Worm (Caenorhabditis elegans) whole organism, L4 larva: ENCODE data around the gene F21C10.10.

ENCODE experiments used
- F26F4.8 ChIP-seq: fragments of 200-800 bp; sonication (Bioruptor generic); conservative IDR thresholded peaks from 2 replicates; pipeline ENCODE4 v1.3.6; 2022; ENCODE audit warnings: missing genetic modification characterization, missing compliant biosample characterization
- F37D6.2 ChIP-seq: sonication (generic microtip); optimal IDR thresholded peaks from 2 replicates; lab custom pipeline; 2016; ENCODE audit warnings: mild to moderate bottlenecking, missing genetic modification characterization, missing compliant biosample characterization
- T20F7.1 ChIP-seq: fragments of 200-800 bp; sonication (Bioruptor generic); optimal IDR thresholded peaks from 2 replicates; lab custom pipeline; 2018; ENCODE audit warnings: mild to moderate bottlenecking, missing genetic modification characterization, missing compliant biosample characterization
- Y105C5A.15 ChIP-seq: fragments of 200-800 bp; sonication (Bioruptor generic); IDR thresholded peaks from 2 replicates; pipeline ENCODE4 v1.3.6; 2022; ENCODE audit warnings: missing genetic modification characterization, missing compliant biosample characterization
- Y75B8A.6 ChIP-seq: fragments of 200-800 bp; sonication (Bioruptor generic); IDR thresholded peaks from 2 replicates; pipeline ENCODE4 v1.3.6; 2022; ENCODE audit warnings: missing genetic modification reagents, missing genetic modification characterization, missing compliant biosample characterization
- ZK337.2 ChIP-seq: fragments of 200-800 bp; sonication (Bioruptor generic); IDR thresholded peaks from 2 replicates; pipeline ENCODE4 v1.3.6; 2022; ENCODE audit warnings: missing genetic modification reagents, missing genetic modification characterization, missing compliant biosample characterization
- aha-1 ChIP-seq: fragments of 150-350 bp; peaks from one replicate; lab custom pipeline; 2014; ENCODE audit warnings: missing biosample characterization, missing genetic modification characterization
- ceh-62 ChIP-seq: sonication (generic microtip); optimal IDR thresholded peaks from 2 replicates; lab custom pipeline; 2017; ENCODE audit warnings: missing biosample characterization, missing genetic modification characterization
- ceh-82 ChIP-seq: sonication (generic microtip); optimal IDR thresholded peaks from 2 replicates; lab custom pipeline; 2017; ENCODE audit warnings: missing biosample characterization, missing genetic modification characterization
- ces-1 ChIP-seq: fragments of 150-350 bp; sonication (generic microtip); optimal IDR thresholded peaks from 4 replicates; lab custom pipeline; 2014; ENCODE audit warnings: missing biosample characterization, missing genetic modification reagents, missing genetic modification characterization
- ctbp-1 ChIP-seq: fragments of 200-800 bp; sonication (Bioruptor generic); IDR thresholded peaks from 2 replicates; pipeline ENCODE4 v1.3.6; 2022; ENCODE audit warnings: missing genetic modification reagents, missing genetic modification characterization, missing compliant biosample characterization
- daf-16 ChIP-seq, 3 experiments: sonication (generic microtip); optimal IDR thresholded peaks; 2 replicates each; lab custom pipeline; 2016 to 2017; ENCODE audit warnings: missing genetic modification characterization in 3 of 3, missing genetic modification reagents in 3 of 3, mild to moderate bottlenecking in 2 of 3, missing compliant biosample characterization in 2 of 3, missing biosample characterization in 1 of 3, moderate library complexity in 1 of 3
- daf-19 ChIP-seq: fragments of 200-800 bp; sonication (Bioruptor generic); conservative IDR thresholded peaks from 2 replicates; pipeline ENCODE4 v1.3.6; 2022; ENCODE audit warnings: missing genetic modification characterization, missing compliant biosample characterization
- dmd-8 ChIP-seq: fragments of 200-800 bp; sonication (Bioruptor generic); IDR thresholded peaks from 2 replicates; pipeline ENCODE4 v1.3.6; 2022; ENCODE audit warnings: missing genetic modification characterization, missing compliant biosample characterization
- egl-27 ChIP-seq: sonication (generic microtip); optimal IDR thresholded peaks from 3 replicates; lab custom pipeline; 2017; ENCODE audit warnings: missing biosample characterization, missing genetic modification reagents, missing genetic modification characterization
- egl-43 ChIP-seq: fragments of 200-800 bp; sonication (Bioruptor generic); IDR thresholded peaks from 2 replicates; pipeline ENCODE4 v1.3.6; 2022; ENCODE audit warnings: missing genetic modification reagents, missing genetic modification characterization, missing compliant biosample characterization
- jun-1 ChIP-seq: fragments of 150-350 bp; optimal IDR thresholded peaks from 2 replicates; lab custom pipeline; 2014; ENCODE audit warnings: missing biosample characterization, missing genetic modification reagents, missing genetic modification characterization
- lim-7 ChIP-seq: fragments of 200-800 bp; sonication (Bioruptor generic); IDR thresholded peaks from 2 replicates; pipeline ENCODE4 v1.3.6; 2022; ENCODE audit warnings: missing genetic modification characterization, missing compliant biosample characterization
- lin-1 ChIP-seq: fragments of 200-800 bp; sonication (Bioruptor generic); IDR thresholded peaks from 2 replicates; pipeline ENCODE4 v1.3.6; 2022; ENCODE audit warnings: missing genetic modification reagents, missing genetic modification characterization, missing compliant biosample characterization
- lin-13 ChIP-seq: fragments of 150-350 bp; optimal IDR thresholded peaks from 2 replicates; lab custom pipeline; 2014; ENCODE audit warnings: missing biosample characterization, missing genetic modification reagents, missing genetic modification characterization
- lin-15B ChIP-seq: fragments of 150-350 bp; sonication (generic microtip); optimal IDR thresholded peaks from 3 replicates; lab custom pipeline; 2014; ENCODE audit warnings: missing biosample characterization, missing genetic modification characterization
- madf-5 ChIP-seq, 2 experiments: fragments of 200-800 bp; sonication (Bioruptor generic); IDR thresholded peaks; 2 replicates each; pipeline ENCODE4 v1.3.6; 2022; ENCODE audit warnings: missing compliant biosample characterization in 2 of 2, missing genetic modification characterization in 2 of 2
- mdl-1 ChIP-seq, 2 experiments: fragments of 150-350 bp in 1 of 2; sonication (generic microtip) in 1 of 2; optimal IDR thresholded peaks; 2 replicates each; lab custom pipeline; 2014 to 2017; ENCODE audit warnings: missing biosample characterization in 2 of 2, missing genetic modification characterization in 2 of 2
- mxl-2 ChIP-seq: fragments of 200-800 bp; sonication (Bioruptor generic); conservative IDR thresholded peaks from 2 replicates; pipeline ENCODE4 v1.3.6; 2022; ENCODE audit warnings: missing genetic modification reagents, missing genetic modification characterization, missing compliant biosample characterization
- nhr-28 ChIP-seq: fragments of 150-350 bp; optimal IDR thresholded peaks from 2 replicates; lab custom pipeline; 2014; ENCODE audit warnings: missing biosample characterization, missing genetic modification characterization
- nhr-41 ChIP-seq: fragments of 200-800 bp; sonication (Bioruptor generic); IDR thresholded peaks from 2 replicates; pipeline ENCODE4 v1.3.6; 2022; ENCODE audit warnings: missing genetic modification reagents, missing genetic modification characterization, missing compliant biosample characterization
- nhr-76 ChIP-seq: fragments of 150-350 bp; optimal IDR thresholded peaks from 2 replicates; lab custom pipeline; 2014; ENCODE audit warnings: missing biosample characterization, missing genetic modification characterization
- php-3 ChIP-seq: fragments of 200-800 bp; sonication (Bioruptor generic); IDR thresholded peaks from 2 replicates; pipeline ENCODE4 v1.3.6; 2022; ENCODE audit warnings: missing genetic modification reagents, missing genetic modification characterization, missing compliant biosample characterization
- pqm-1 ChIP-seq: sonication (generic microtip); optimal IDR thresholded peaks from 2 replicates; lab custom pipeline; 2017; ENCODE audit warnings: missing biosample characterization, missing genetic modification characterization
- rbr-2 ChIP-seq: sonication (generic microtip); optimal IDR thresholded peaks from 2 replicates; lab custom pipeline; 2016; ENCODE audit warnings: missing genotype, missing genetic modification characterization, missing compliant biosample characterization
- saeg-2 ChIP-seq: fragments of 200-800 bp; sonication (Bioruptor generic); IDR thresholded peaks from 2 replicates; pipeline ENCODE4 v1.3.6; 2022; ENCODE audit warnings: missing genetic modification reagents, missing genetic modification characterization, missing compliant biosample characterization
- skn-1 ChIP-seq: fragments of 150-350 bp; optimal IDR thresholded peaks from 2 replicates; lab custom pipeline; 2014; ENCODE audit warnings: missing biosample characterization, missing genetic modification characterization
- snpc-4 ChIP-seq: fragments of 150-350 bp; optimal IDR thresholded peaks from 2 replicates; lab custom pipeline; 2014; ENCODE audit warnings: missing biosample characterization, missing genetic modification characterization
- unc-130 ChIP-seq: sonication (generic microtip); optimal IDR thresholded peaks from 2 replicates; lab custom pipeline; 2016; ENCODE audit warnings: missing genetic modification reagents, missing genetic modification characterization, missing compliant biosample characterization
- zfp-2 ChIP-seq: sonication (generic microtip); optimal IDR thresholded peaks from 2 replicates; lab custom pipeline; 2016; ENCODE audit warnings: mild to moderate bottlenecking, missing genetic modification characterization, missing compliant biosample characterization

The F21C10.10 gene

ce11 chrV:9112467-9112866 is 16.4 kb downstream of the F21C10.10 start, which contains the start of gene F21C10.7 (continued):
- no peak for TF ChIP-seq ceh-62 (tag; lab: Kevin White, UChicago)

- TF ChIP-seq zfp-2 (tag; lab: Kevin White, UChicago): no peak
- TF ChIP-seq dmd-8 (GFP tag; lab: Robert Waterston, UW): no peak
- TF ChIP-seq egl-27: no peak
- TF ChIP-seq Y105C5A.15 (GFP tag; lab: Robert Waterston, UW): no peak
- TF ChIP-seq ctbp-1 (GFP tag; lab: Robert Waterston, UW): no peak
- no peak for TF ChIP-seq T20F7.1 (GFP tag; lab: Kevin White, UChicago)
- no peak for TF ChIP-seq lin-13 (GFP tag; lab: Kevin White, UChicago)
- TF ChIP-seq unc-130: no peak
- TF ChIP-seq ces-1 (GFP tag; lab: Kevin White, UChicago): no peak
- TF ChIP-seq lim-7 (GFP tag; lab: Robert Waterston, UW): no peak
- no peak for TF ChIP-seq nhr-76 (tag; lab: Kevin White, UChicago)
- no peak for TF ChIP-seq F26F4.8 (GFP tag; lab: Robert Waterston, UW)
- no peak for TF ChIP-seq lin-1 (GFP tag; lab: Robert Waterston, UW)
- no peak for TF ChIP-seq skn-1 (tag; lab: Kevin White, UChicago)
- TF ChIP-seq pqm-1 (tag; lab: Kevin White, UChicago): no peak
- TF ChIP-seq madf-5 (GFP tag; IDR thresholded peaks at IDR 0.05; lab: Robert Waterston, UW): no peak
- no peak for TF ChIP-seq jun-1 (tag; lab: Kevin White, UChicago)
- no peak for TF ChIP-seq nhr-28
- TF ChIP-seq ZK337.2 (GFP tag; lab: Robert Waterston, UW): no peak
- no peak for TF ChIP-seq F37D6.2
Observed at ce11 chrV:9122004-9122403, 25.9 kb downstream of the F21C10.10 start, which contains the start of gene F21C10.13. TSS of gene F21C10.13 (plus strand) at chrV:9122304.

- no peak for TF ChIP-seq lin-1 (GFP tag; lab: Robert Waterston, UW)
- no peak for TF ChIP-seq rbr-2 (tag; lab: Kevin White, UChicago)
- no peak for TF ChIP-seq php-3 (GFP tag; lab: Robert Waterston, UW)
- no peak for TF ChIP-seq ceh-82 (tag; lab: Kevin White, UChicago)
- no peak for TF ChIP-seq mdl-1 (tag; optimal IDR thresholded peaks at IDR 0.05; lab: Kevin White, UChicago)
- TF ChIP-seq lin-15B: no peak
- no peak for TF ChIP-seq mxl-2 (GFP tag; lab: Robert Waterston, UW)
- TF ChIP-seq egl-43 (GFP tag; lab: Robert Waterston, UW): no peak
- peak; percentile 76 for TF ChIP-seq aha-1 (tag; lab: Kevin White, UChicago)
- TF ChIP-seq, all 104 proteins: peak for 1
Observed at ce11 chrV:9123186-9123585, 27.1 kb downstream of the F21C10.10 start, which contains the start of gene F21C10.11. TSS of gene F21C10.11 (plus strand) at chrV:9123486.

ce11 chrV:9124180-9124579 is 28.1 kb downstream of the F21C10.10 start, which contains the start of gene F21C10.6:
TSS of gene F21C10.6 (plus strand) at chrV:9124480.
- TF ChIP-seq saeg-2 (GFP tag; lab: Robert Waterston, UW) (no peak), daf-16 (GFP tag; optimal IDR thresholded peaks at IDR 0.05; lab: Kevin White, UChicago) (no peak), daf-16 (tag; optimal IDR thresholded peaks at IDR 0.05; lab: Kevin White, UChicago) (no peak), T20F7.1 (GFP tag; lab: Kevin White, UChicago) (no peak)

ce11 chrV:9125345-9125744 is 29.3 kb downstream of the F21C10.10 start, which contains the start of gene F21C10.5:
TSS of gene F21C10.5 (plus strand) at chrV:9125645.
- no peak for TF ChIP-seq Y75B8A.6
- no peak for TF ChIP-seq snpc-4
- TF ChIP-seq F37D6.2: no peak
- no peak for TF ChIP-seq nhr-41
- TF ChIP-seq daf-19: no peak
- TF ChIP-seq madf-5 (GFP tag; IDR thresholded peaks at IDR 0.05; lab: Robert Waterston, UW): no peak
- TF ChIP-seq mdl-1 (tag; optimal IDR thresholded peaks at IDR 0.05; lab: Kevin White, UChicago): no peak
- no peak for TF ChIP-seq skn-1 (tag; lab: Kevin White, UChicago)
